Fruit fly (Drosophila melanogaster) whole organism, pupa: ENCODE measurements around the gene CG43083.

ENCODE experiments used
- CG10348 ChIP-seq: fragments of 200-800 bp; sonication (Bioruptor generic); IDR thresholded peaks from 2 replicates; pipeline ENCODE4 v1.3.6; 2022; ENCODE audit warnings: missing biosample characterization, missing genetic modification characterization
- CG12605 ChIP-seq: fragments of 200-800 bp; sonication (Bioruptor generic); IDR thresholded peaks from 2 replicates; pipeline ENCODE4 v1.3.6; 2022; ENCODE audit warnings: missing biosample characterization, missing genetic modification characterization
- CG17806 ChIP-seq: fragments of 200-800 bp; sonication (Bioruptor generic); optimal IDR thresholded peaks from 2 replicates; lab custom pipeline; 2018; ENCODE audit warnings: missing biosample characterization, mild to moderate bottlenecking, missing genetic modification characterization, moderate library complexity
- CG32121 ChIP-seq: fragments of 200-800 bp; sonication (Bioruptor generic); IDR thresholded peaks from 2 replicates; pipeline ENCODE4 v1.3.6; 2022; ENCODE audit warnings: missing biosample characterization, missing genetic modification characterization
- CG34367 ChIP-seq: fragments of 200-800 bp; sonication (Bioruptor generic); optimal IDR thresholded peaks from 2 replicates; lab custom pipeline; 2018; ENCODE audit warnings: missing biosample characterization, mild to moderate bottlenecking, missing genetic modification characterization
- CG8159 ChIP-seq: fragments of 200-800 bp; sonication (Bioruptor generic); optimal IDR thresholded peaks from 3 replicates; lab custom pipeline; 2018; ENCODE audit warnings: missing biosample characterization, mild to moderate bottlenecking, missing genetic modification characterization, moderate library complexity
- CG9948 ChIP-seq: fragments of 200-800 bp; sonication (Bioruptor generic); optimal IDR thresholded peaks from 2 replicates; lab custom pipeline; 2018; ENCODE audit warnings: missing biosample characterization, mild to moderate bottlenecking, missing genetic modification characterization, moderate library complexity
- EcR ChIP-seq: fragments of 200-800 bp; sonication (Bioruptor generic); optimal IDR thresholded peaks from 3 replicates; lab custom pipeline; 2019; ENCODE audit warnings: missing biosample characterization, missing genetic modification characterization, mild to moderate bottlenecking, moderate library complexity, missing genetic modification reagents
- Ets98B ChIP-seq: fragments of 200-800 bp; sonication (Bioruptor generic); IDR thresholded peaks from 2 replicates; pipeline ENCODE4 v1.3.6; 2022; ENCODE audit warnings: missing biosample characterization, missing genetic modification characterization
- Pif1A ChIP-seq: fragments of 200-800 bp; sonication (Bioruptor generic); optimal IDR thresholded peaks from 3 replicates; lab custom pipeline; 2016; ENCODE audit warnings: missing biosample characterization, missing genetic modification characterization

DNA sequence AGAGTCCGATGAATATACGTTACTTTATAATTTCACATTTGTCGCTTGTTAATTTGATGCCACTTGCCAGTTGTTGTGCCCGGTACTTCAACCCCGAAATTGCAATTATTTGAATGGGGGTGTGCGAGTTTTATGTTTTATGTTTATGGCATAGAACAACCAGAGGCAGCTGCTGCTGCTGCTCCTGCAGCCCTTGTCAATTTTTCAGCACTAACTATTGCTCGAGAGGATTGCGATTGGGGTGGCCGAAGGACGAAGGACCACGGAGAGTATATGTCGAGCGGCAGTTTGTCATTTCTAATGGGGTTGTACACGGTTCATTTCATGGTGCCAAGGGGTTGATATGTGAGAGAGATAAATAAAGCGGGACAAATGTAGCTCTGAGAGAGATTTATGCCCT lies 24.3 kb upstream of the CG43083 start:
- TF ChIP-seq CG32121 (GFP tag; lab: Robert Waterston, UW) (no peak), EcR (GFP tag; lab: Kevin White, UChicago) (no peak), CG34367 (tag; lab: Kevin White, UChicago) (no peak), CG9948 (tag; lab: Kevin White, UChicago) (no peak), Pif1A (GFP tag; lab: Kevin White, UChicago) (no peak), CG12605 (GFP tag; lab: Robert Waterston, UW) (no peak), CG10348 (no peak), CG8159 (tag; lab: Kevin White, UChicago) (no peak), Ets98B (GFP tag; lab: Robert Waterston, UW) (no peak), CG17806 (tag; lab: Kevin White, UChicago) (no peak)
